Fruit fly (Drosophila melanogaster): ENCODE results near the gene Tgi.

DNA sequence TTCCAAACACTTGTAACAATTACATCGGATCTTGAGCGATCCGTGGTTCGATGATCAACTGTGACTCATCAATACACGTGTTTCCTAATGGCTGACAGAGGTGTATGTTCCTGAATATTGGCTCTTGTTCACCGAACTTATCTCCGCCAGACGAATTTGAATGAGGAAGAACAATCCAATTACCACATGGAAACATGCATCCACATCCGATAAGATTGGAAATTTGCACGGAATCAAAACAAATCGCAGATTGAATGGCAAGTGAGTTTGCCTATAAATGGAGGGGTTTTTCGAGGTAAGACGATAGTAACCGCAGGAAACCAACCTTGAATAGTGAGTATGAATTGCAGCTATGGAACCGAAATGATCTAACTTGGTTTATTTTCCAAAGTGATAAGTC is 48.9 kb upstream of the Tgi start, which contains the start of gene CG10725:
- no peak for TF ChIP-seq CG1233 (GFP tag; optimal IDR thresholded peaks at IDR 0.05)
- TF ChIP-seq BtbVII (GFP tag; optimal IDR thresholded peaks at IDR 0.05) = no peak
- no peak for TF ChIP-seq Dll (GFP tag; IDR thresholded peaks at IDR 0.05; ENCODE audit: partially characterized antibody)
- no peak for TF ChIP-seq CG17361 (GFP tag; IDR thresholded peaks at IDR 0.05)
- TF ChIP-seq lilli (GFP tag; optimal IDR thresholded peaks at IDR 0.05) = no peak
- TF ChIP-seq sqz (GFP tag; optimal IDR thresholded peaks at IDR 0.05) = no peak
- no peak for TF ChIP-seq CG10274 (GFP tag; optimal IDR thresholded peaks at IDR 0.05)
